Worm (Caenorhabditis elegans) whole organism, young adult: ENCODE data around the gene F55C12.4.
A peak's percentile ranks its signal among the peaks of the same experiment; 100 is the strongest.

Source experiments
- B0019.2 ChIP-seq: fragments of 200-800 bp; sonication (Bioruptor generic); conservative IDR thresholded peaks from 2 replicates; pipeline ENCODE4 v1.3.6; 2022; ENCODE audit warnings: missing genetic modification reagents, missing genetic modification characterization, missing compliant biosample characterization
- D2030.7 ChIP-seq: fragments of 200-800 bp; sonication (Bioruptor generic); IDR thresholded peaks from 2 replicates; pipeline ENCODE4 v1.3.6; 2022; ENCODE audit warnings: missing genetic modification reagents, missing genetic modification characterization, missing compliant biosample characterization
- F37B4.10 ChIP-seq: fragments of 200-800 bp; sonication (Bioruptor generic); IDR thresholded peaks from 2 replicates; pipeline ENCODE4 v1.3.6; 2022; ENCODE audit warnings: missing genetic modification characterization, missing compliant biosample characterization
- F49E8.2 ChIP-seq: sonication (generic microtip); optimal IDR thresholded peaks from 3 replicates; lab custom pipeline; 2017; ENCODE audit warnings: missing genetic modification characterization, mild to moderate bottlenecking, missing compliant biosample characterization, antibody characterized with exemption, moderate library complexity; ENCODE audit not compliant: insufficient read depth
- F57C9.4 ChIP-seq: sonication (generic microtip); optimal IDR thresholded peaks from 2 replicates; lab custom pipeline; 2017; ENCODE audit warnings: mild to moderate bottlenecking, missing genetic modification characterization, missing compliant biosample characterization
- K12H6.12 ChIP-seq: fragments of 200-800 bp; sonication (Bioruptor generic); optimal IDR thresholded peaks from 2 replicates; lab custom pipeline; 2018; ENCODE audit warnings: mild to moderate bottlenecking, missing genetic modification characterization, missing compliant biosample characterization
- Y56A3A.18 ChIP-seq: fragments of 200-800 bp; sonication (Bioruptor generic); IDR thresholded peaks from 2 replicates; pipeline ENCODE4 v1.3.6; 2022; ENCODE audit warnings: missing genetic modification reagents, missing genetic modification characterization, missing compliant biosample characterization
- Y95B8A.8 ChIP-seq: fragments of 200-800 bp; sonication (Bioruptor generic); IDR thresholded peaks from 2 replicates; pipeline ENCODE4 v1.3.6; 2022; ENCODE audit warnings: missing genetic modification reagents, missing genetic modification characterization, missing compliant biosample characterization
- ZK185.1 ChIP-seq: sonication (generic microtip); optimal IDR thresholded peaks from 2 replicates; lab custom pipeline; 2016; ENCODE audit warnings: mild to moderate bottlenecking, missing genetic modification characterization, missing compliant biosample characterization; ENCODE audit not compliant: poor library complexity, severe bottlenecking
- aptf-2 ChIP-seq: fragments of 200-800 bp; sonication (Bioruptor generic); conservative IDR thresholded peaks from 2 replicates; pipeline ENCODE4 v1.3.6; 2022; ENCODE audit warnings: missing genetic modification reagents, missing genetic modification characterization, missing compliant biosample characterization
- aptf-3 ChIP-seq: fragments of 200-800 bp; sonication (Bioruptor generic); IDR thresholded peaks from 2 replicates; pipeline ENCODE4 v1.3.6; 2022; ENCODE audit warnings: missing genetic modification characterization, missing compliant biosample characterization
- athp-1 ChIP-seq: sonication (generic microtip); optimal IDR thresholded peaks from 2 replicates; lab custom pipeline; 2017; ENCODE audit warnings: mild to moderate bottlenecking, missing genetic modification characterization, missing compliant biosample characterization
- attf-3 ChIP-seq: fragments of 200-800 bp; sonication (Bioruptor generic); conservative IDR thresholded peaks from 2 replicates; pipeline ENCODE4 v1.3.6; 2022; ENCODE audit warnings: missing genetic modification reagents, missing genetic modification characterization, missing compliant biosample characterization
- ccch-3 ChIP-seq: fragments of 200-800 bp; sonication (Bioruptor generic); optimal IDR thresholded peaks from 2 replicates; lab custom pipeline; 2018; ENCODE audit warnings: mild to moderate bottlenecking, missing genetic modification characterization, missing compliant biosample characterization
- ceh-58 ChIP-seq: fragments of 200-800 bp; sonication (Bioruptor generic); IDR thresholded peaks from 2 replicates; pipeline ENCODE4 v1.3.6; 2022; ENCODE audit warnings: missing genetic modification characterization, missing compliant biosample characterization
- ceh-79 ChIP-seq: sonication (generic microtip); optimal IDR thresholded peaks from 2 replicates; lab custom pipeline; 2017; ENCODE audit warnings: mild to moderate bottlenecking, missing genetic modification characterization, missing compliant biosample characterization
- egl-44 ChIP-seq: fragments of 200-800 bp; sonication (Bioruptor generic); IDR thresholded peaks from 2 replicates; pipeline ENCODE4 v1.3.6; 2022; ENCODE audit warnings: missing genetic modification reagents, missing genetic modification characterization, missing compliant biosample characterization
- ets-4 ChIP-seq: fragments of 200-800 bp; sonication (Bioruptor generic); optimal IDR thresholded peaks from 2 replicates; lab custom pipeline; 2018; ENCODE audit warnings: mild to moderate bottlenecking, missing genetic modification characterization, missing compliant biosample characterization
- hlh-12 ChIP-seq: sonication (generic microtip); optimal IDR thresholded peaks from 2 replicates; lab custom pipeline; 2016; ENCODE audit warnings: missing genetic modification characterization, missing compliant biosample characterization
- hlh-26 ChIP-seq: fragments of 200-800 bp; sonication (Bioruptor generic); conservative IDR thresholded peaks from 2 replicates; pipeline ENCODE4 v1.3.6; 2022; ENCODE audit warnings: missing genetic modification reagents, missing genetic modification characterization, missing compliant biosample characterization
- hsf-1 ChIP-seq: fragments of 200-800 bp; sonication (Bioruptor generic); IDR thresholded peaks from 2 replicates; pipeline ENCODE4 v1.3.6; 2022; ENCODE audit warnings: missing genetic modification reagents, missing genetic modification characterization, missing compliant biosample characterization
- let-607 ChIP-seq, 2 experiments: fragments of 200-800 bp in 1 of 2; sonication (Bioruptor generic) in 1 of 2; sonication (generic microtip) in 1 of 2; optimal IDR thresholded peaks; 2 replicates each; lab custom pipeline; 2016 to 2018; ENCODE audit warnings: mild to moderate bottlenecking in 2 of 2, missing compliant biosample characterization in 2 of 2, missing genetic modification characterization in 2 of 2, moderate library complexity in 2 of 2, missing genotype in 1 of 2
- lin-35 ChIP-seq, 3 experiments: fragments of 150-350 bp in 2 of 3; sonication (generic microtip) in 1 of 3; optimal IDR thresholded peaks; 2 replicates each; lab custom pipeline; 2014 to 2018; ENCODE audit warnings: missing biosample characterization in 3 of 3, missing genetic modification characterization in 3 of 3, missing genetic modification reagents in 3 of 3
- lir-1 ChIP-seq: fragments of 200-800 bp; sonication (Bioruptor generic); conservative IDR thresholded peaks from 2 replicates; pipeline ENCODE4 v1.3.6; 2022; ENCODE audit warnings: missing genetic modification reagents, missing genetic modification characterization, missing compliant biosample characterization
- madf-3 ChIP-seq: fragments of 200-800 bp; sonication (Bioruptor generic); IDR thresholded peaks from 2 replicates; pipeline ENCODE4 v1.3.6; 2022; ENCODE audit warnings: missing genetic modification reagents, missing genetic modification characterization, missing compliant biosample characterization
- madf-8 ChIP-seq: fragments of 200-800 bp; sonication (Bioruptor generic); conservative IDR thresholded peaks from 2 replicates; pipeline ENCODE4 v1.3.6; 2022; ENCODE audit warnings: missing genetic modification reagents, missing genetic modification characterization, missing compliant biosample characterization
- mxl-1 ChIP-seq: sonication (generic microtip); optimal IDR thresholded peaks from 2 replicates; lab custom pipeline; 2016; ENCODE audit warnings: missing genetic modification characterization, missing compliant biosample characterization
- nfya-1 ChIP-seq: sonication (generic microtip); optimal IDR thresholded peaks from 2 replicates; lab custom pipeline; 2017; ENCODE audit warnings: antibody characterized with exemption, missing compliant biosample characterization, missing genetic modification characterization, borderline replicate concordance; ENCODE audit not compliant: insufficient read depth
- nfya-2 ChIP-seq: fragments of 200-800 bp; sonication (Bioruptor generic); IDR thresholded peaks from 2 replicates; pipeline ENCODE4 v1.3.6; 2022; ENCODE audit warnings: missing genetic modification reagents, missing genetic modification characterization, missing compliant biosample characterization
- nhr-179 ChIP-seq: sonication (generic microtip); optimal IDR thresholded peaks from 2 replicates; lab custom pipeline; 2016; ENCODE audit warnings: mild to moderate bottlenecking, missing genetic modification characterization, missing compliant biosample characterization
- nhr-27 ChIP-seq: fragments of 200-800 bp; sonication (Bioruptor generic); optimal IDR thresholded peaks from 2 replicates; lab custom pipeline; 2018; ENCODE audit warnings: mild to moderate bottlenecking, missing genetic modification characterization, moderate library complexity, missing compliant biosample characterization
- rcor-1 ChIP-seq: fragments of 200-800 bp; sonication (Bioruptor generic); IDR thresholded peaks from 2 replicates; pipeline ENCODE4 v1.3.6; 2022; ENCODE audit warnings: missing genetic modification reagents, missing genetic modification characterization, missing compliant biosample characterization
- rpc-1 ChIP-seq, 2 experiments: fragments of 150-350 bp in 1 of 2; sonication (generic microtip) in 1 of 2; optimal IDR thresholded peaks; 2 replicates each; lab custom pipeline; 2014 to 2018; ENCODE audit warnings: missing biosample characterization in 1 of 2, missing genetic modification characterization in 1 of 2, missing genetic modification reagents in 1 of 2, missing genotype in 1 of 2
- tbx-9 ChIP-seq: sonication (generic microtip); optimal IDR thresholded peaks from 2 replicates; lab custom pipeline; 2016; ENCODE audit warnings: borderline replicate concordance, missing genetic modification characterization, inconsistent platforms, missing compliant biosample characterization
- unc-62 ChIP-seq: fragments of 150-350 bp; optimal IDR thresholded peaks from 2 replicates; lab custom pipeline; 2014; ENCODE audit warnings: missing biosample characterization, missing genetic modification reagents, missing genetic modification characterization
- xnd-1 ChIP-seq: sonication (generic microtip); optimal IDR thresholded peaks from 2 replicates; lab custom pipeline; 2016; ENCODE audit warnings: missing genotype, missing genetic modification reagents, missing genetic modification characterization, missing compliant biosample characterization
- zfh-2 ChIP-seq: fragments of 200-800 bp; sonication (Bioruptor generic); conservative IDR thresholded peaks from 2 replicates; pipeline ENCODE4 v1.3.6; 2022; ENCODE audit warnings: missing genetic modification reagents, missing genetic modification characterization, missing compliant biosample characterization
- zim-3 ChIP-seq: sonication (generic microtip); optimal IDR thresholded peaks from 2 replicates; lab custom pipeline; 2017; ENCODE audit warnings: mild to moderate bottlenecking, missing genetic modification characterization, moderate library complexity, missing compliant biosample characterization
- ztf-22 ChIP-seq: fragments of 200-800 bp; sonication (Bioruptor generic); optimal IDR thresholded peaks from 2 replicates; lab custom pipeline; 2018; ENCODE audit warnings: mild to moderate bottlenecking, missing genetic modification characterization, moderate library complexity, missing compliant biosample characterization
- ztf-26 ChIP-seq: sonication (generic microtip); optimal IDR thresholded peaks from 2 replicates; lab custom pipeline; 2017; ENCODE audit warnings: missing genetic modification characterization, missing compliant biosample characterization
- ztf-28 ChIP-seq: fragments of 200-800 bp; sonication (Bioruptor generic); IDR thresholded peaks from 2 replicates; pipeline ENCODE4 v1.3.6; 2022; ENCODE audit warnings: missing genetic modification reagents, missing genetic modification characterization, missing compliant biosample characterization

Gene F55C12.4

ce11 chrII:5844694-5845129, 13.5 kb downstream of the F55C12.4 start (continued):
- TF ChIP-seq madf-8 (peak; percentile 84), zim-3 (tag; lab: Kevin White, UChicago) (peak; percentile 95), mxl-1 (tag; lab: Kevin White, UChicago) (peak; percentile 87), hsf-1 (GFP tag; lab: Robert Waterston, UW) (peak; percentile 82), F57C9.4 (peak; percentile 96), rpc-1 (optimal IDR thresholded peaks at IDR 0.05; lab: Kevin White, UChicago) (peak; percentile 21), rpc-1 (tag; optimal IDR thresholded peaks at IDR 0.05; lab: Kevin White, UChicago) (peak; percentile 29), athp-1 (tag; lab: Kevin White, UChicago) (peak; percentile 95), unc-62 (GFP tag; lab: Kevin White, UChicago) (peak; percentile 67), F49E8.2 (tag; lab: Kevin White, UChicago) (peak; percentile 97), ztf-22 (GFP tag; lab: Kevin White, UChicago) (peak; percentile 98), nhr-27 (tag; lab: Kevin White, UChicago) (peak; percentile 93), nhr-179 (tag; lab: Kevin White, UChicago) (peak; percentile 78), nfya-1 (tag; lab: Kevin White, UChicago) (no peak), lir-1 (peak; percentile 94), ets-4 (peak; percentile 94), ztf-28 (GFP tag; lab: Robert Waterston, UW) (peak; percentile 94), D2030.7 (peak; percentile 99), ZK185.1 (tag; lab: Kevin White, UChicago) (peak; percentile 98), K12H6.12 (peak; percentile 99), rcor-1 (GFP tag; lab: Robert Waterston, UW) (peak; percentile 99), ceh-58 (GFP tag; lab: Robert Waterston, UW) (peak; percentile 61; the same call in 1 of the 2 replicates), ztf-26 (tag; lab: Kevin White, UChicago) (peak; percentile 98), attf-3 (GFP tag; lab: Robert Waterston, UW) (peak; percentile 84), zfh-2 (GFP tag; lab: Robert Waterston, UW) (peak; percentile 97), hlh-12 (tag; lab: Kevin White, UChicago) (peak; percentile 2), lin-35 (GFP tag; optimal IDR thresholded peaks at IDR 0.05; lab: Kevin White, UChicago) (peak in 2 of 3 experiments; percentile 91 to 94), F37B4.10 (GFP tag; lab: Robert Waterston, UW) (peak; percentile 93; the same call in 1 of the 2 replicates), egl-44 (GFP tag; lab: Robert Waterston, UW) (peak; percentile 95), aptf-3 (GFP tag; lab: Robert Waterston, UW) (peak; percentile 81), let-607 (tag; optimal IDR thresholded peaks at IDR 0.05; lab: Kevin White, UChicago) (peak; percentile 83 to 94), madf-3 (GFP tag; lab: Robert Waterston, UW) (peak; percentile 95), ccch-3 (GFP tag; lab: Kevin White, UChicago) (peak; percentile 31), Y56A3A.18 (GFP tag; lab: Robert Waterston, UW) (peak; percentile 98), nfya-2 (GFP tag; lab: Robert Waterston, UW) (peak; percentile 76; the same call in 1 of the 2 replicates), ceh-79 (tag; lab: Kevin White, UChicago) (peak; percentile 97), xnd-1 (tag; lab: Kevin White, UChicago) (peak; percentile 71), aptf-2 (GFP tag; lab: Robert Waterston, UW) (peak; percentile 73; the same call in 1 of the 2 replicates), hlh-26 (no peak), tbx-9 (no peak), B0019.2 (peak; percentile 82), Y95B8A.8 (GFP tag; lab: Robert Waterston, UW) (peak; percentile 98)
